Worm (Caenorhabditis elegans) whole organism, L4 larva: ENCODE data around the gene R10E11.9.

Experiments used
- F26F4.8 ChIP-seq: fragments of 200-800 bp; sonication (Bioruptor generic); conservative IDR thresholded peaks from 2 replicates; pipeline ENCODE4 v1.3.6; 2022; ENCODE audit warnings: missing genetic modification characterization, missing compliant biosample characterization
- F44E2.7 ChIP-seq: fragments of 200-800 bp; sonication (Bioruptor generic); IDR thresholded peaks from 2 replicates; pipeline ENCODE4 v2.1.2; 2022; ENCODE audit warnings: missing genetic modification characterization, missing compliant biosample characterization
- F49E8.2 ChIP-seq: sonication (generic microtip); optimal IDR thresholded peaks from 2 replicates; lab custom pipeline; 2016; ENCODE audit warnings: missing compliant biosample characterization, mild to moderate bottlenecking, missing genetic modification characterization, borderline replicate concordance
- T20F7.1 ChIP-seq: fragments of 200-800 bp; sonication (Bioruptor generic); optimal IDR thresholded peaks from 2 replicates; lab custom pipeline; 2018; ENCODE audit warnings: mild to moderate bottlenecking, missing genetic modification characterization, missing compliant biosample characterization
- Y5F2A.4 ChIP-seq: fragments of 200-800 bp; sonication (Bioruptor generic); optimal IDR thresholded peaks from 2 replicates; lab custom pipeline; 2018; ENCODE audit warnings: mild to moderate bottlenecking, missing genetic modification characterization, missing compliant biosample characterization
- Y75B8A.6 ChIP-seq: fragments of 200-800 bp; sonication (Bioruptor generic); IDR thresholded peaks from 2 replicates; pipeline ENCODE4 v1.3.6; 2022; ENCODE audit warnings: missing genetic modification reagents, missing genetic modification characterization, missing compliant biosample characterization
- ZK337.2 ChIP-seq: fragments of 200-800 bp; sonication (Bioruptor generic); IDR thresholded peaks from 2 replicates; pipeline ENCODE4 v1.3.6; 2022; ENCODE audit warnings: missing genetic modification reagents, missing genetic modification characterization, missing compliant biosample characterization
- ceh-20 ChIP-seq: fragments of 200-800 bp; sonication (Bioruptor generic); IDR thresholded peaks from 2 replicates; pipeline ENCODE4 v1.3.6; 2022; ENCODE audit warnings: missing genetic modification reagents, missing genetic modification characterization, missing compliant biosample characterization
- ceh-32 ChIP-seq: sonication (generic microtip); optimal IDR thresholded peaks from 2 replicates; lab custom pipeline; 2016; ENCODE audit warnings: mild to moderate bottlenecking, missing genetic modification characterization, missing compliant biosample characterization; ENCODE audit not compliant: poor library complexity
- ceh-82 ChIP-seq: sonication (generic microtip); optimal IDR thresholded peaks from 2 replicates; lab custom pipeline; 2017; ENCODE audit warnings: missing biosample characterization, missing genetic modification characterization
- ces-1 ChIP-seq: fragments of 150-350 bp; sonication (generic microtip); optimal IDR thresholded peaks from 4 replicates; lab custom pipeline; 2014; ENCODE audit warnings: missing biosample characterization, missing genetic modification reagents, missing genetic modification characterization
- daf-12 ChIP-seq: fragments of 150-350 bp; optimal IDR thresholded peaks from 2 replicates; lab custom pipeline; 2014; ENCODE audit warnings: missing biosample characterization, missing genetic modification reagents, missing genetic modification characterization
- daf-19 ChIP-seq: fragments of 200-800 bp; sonication (Bioruptor generic); conservative IDR thresholded peaks from 2 replicates; pipeline ENCODE4 v1.3.6; 2022; ENCODE audit warnings: missing genetic modification characterization, missing compliant biosample characterization
- dmd-6 ChIP-seq: fragments of 200-800 bp; sonication (Bioruptor generic); IDR thresholded peaks from 2 replicates; pipeline ENCODE4 v1.3.6; 2022; ENCODE audit warnings: missing genetic modification reagents, missing genetic modification characterization, missing compliant biosample characterization
- egl-27 ChIP-seq: sonication (generic microtip); optimal IDR thresholded peaks from 3 replicates; lab custom pipeline; 2017; ENCODE audit warnings: missing biosample characterization, missing genetic modification reagents, missing genetic modification characterization
- fkh-10 ChIP-seq: fragments of 150-350 bp; optimal IDR thresholded peaks from 2 replicates; lab custom pipeline; 2014; ENCODE audit warnings: missing biosample characterization, missing genetic modification reagents, missing genetic modification characterization
- hlh-30 ChIP-seq: sonication (generic microtip); optimal IDR thresholded peaks from 2 replicates; lab custom pipeline; 2017; ENCODE audit warnings: antibody characterized with exemption, mild to moderate bottlenecking, missing genetic modification characterization, missing compliant biosample characterization; ENCODE audit not compliant: insufficient read depth
- lin-1 ChIP-seq: fragments of 200-800 bp; sonication (Bioruptor generic); IDR thresholded peaks from 2 replicates; pipeline ENCODE4 v1.3.6; 2022; ENCODE audit warnings: missing genetic modification reagents, missing genetic modification characterization, missing compliant biosample characterization
- lin-38 ChIP-seq: fragments of 200-800 bp; sonication (Bioruptor generic); IDR thresholded peaks from 2 replicates; pipeline ENCODE4 v1.3.6; 2022; ENCODE audit warnings: missing genetic modification reagents, missing genetic modification characterization, missing compliant biosample characterization
- lin-39 ChIP-seq: fragments of 150-350 bp; optimal IDR thresholded peaks from 2 replicates; lab custom pipeline; 2014; ENCODE audit warnings: missing biosample characterization, missing genetic modification reagents, missing genetic modification characterization
- lir-3 ChIP-seq: sonication (generic microtip); optimal IDR thresholded peaks from 2 replicates; lab custom pipeline; 2016; ENCODE audit warnings: mild to moderate bottlenecking, missing genetic modification characterization, missing compliant biosample characterization
- lsy-2 ChIP-seq, 2 experiments: fragments of 150-350 bp in 1 of 2; sonication (generic microtip) in 1 of 2; optimal IDR thresholded peaks; 2 replicates each; lab custom pipeline; 2014 to 2017; ENCODE audit warnings: missing biosample characterization in 2 of 2, missing genetic modification characterization in 2 of 2
- mxl-3 ChIP-seq: fragments of 200-800 bp; sonication (Bioruptor generic); optimal IDR thresholded peaks from 2 replicates; lab custom pipeline; 2018; ENCODE audit warnings: mild to moderate bottlenecking, missing genetic modification characterization, missing compliant biosample characterization
- nhr-102 ChIP-seq: sonication (generic microtip); optimal IDR thresholded peaks from 2 replicates; lab custom pipeline; 2016; ENCODE audit warnings: mild to moderate bottlenecking, missing genetic modification characterization, moderate library complexity, missing compliant biosample characterization
- nhr-25 ChIP-seq: sonication (generic microtip); optimal IDR thresholded peaks from 2 replicates; lab custom pipeline; 2017; ENCODE audit warnings: missing genetic modification characterization, mild to moderate bottlenecking, missing compliant biosample characterization, antibody characterized with exemption, moderate library complexity, borderline replicate concordance; ENCODE audit not compliant: insufficient read depth
- nhr-42 ChIP-seq: fragments of 200-800 bp; sonication (Bioruptor generic); IDR thresholded peaks from 2 replicates; pipeline ENCODE4 v1.3.6; 2022; ENCODE audit warnings: missing genetic modification characterization, missing compliant biosample characterization
- nhr-48 ChIP-seq: sonication (generic microtip); optimal IDR thresholded peaks from 2 replicates; lab custom pipeline; 2016; ENCODE audit warnings: mild to moderate bottlenecking, missing genetic modification characterization, missing compliant biosample characterization
- nhr-6 ChIP-seq: fragments of 150-350 bp; optimal IDR thresholded peaks from 2 replicates; lab custom pipeline; 2014; ENCODE audit warnings: missing biosample characterization, missing genetic modification characterization
- nhr-77 ChIP-seq: fragments of 150-350 bp; optimal IDR thresholded peaks from 2 replicates; lab custom pipeline; 2014; ENCODE audit warnings: missing biosample characterization, missing genetic modification characterization
- pha-4 ChIP-seq, 2 experiments: fragments of 150-350 bp in 1 of 2; fragments of 200-800 bp in 1 of 2; sonication (Bioruptor generic) in 1 of 2; IDR thresholded peaks in 1 of 2; optimal IDR thresholded peaks in 1 of 2; 2 replicates each; pipeline versions ENCODE4 v1.3.6 to Lab custom; 2014 to 2022; ENCODE audit warnings: missing genetic modification characterization in 2 of 2, missing genetic modification reagents in 2 of 2, missing biosample characterization in 1 of 2, missing compliant biosample characterization in 1 of 2
- saeg-2 ChIP-seq: fragments of 200-800 bp; sonication (Bioruptor generic); IDR thresholded peaks from 2 replicates; pipeline ENCODE4 v1.3.6; 2022; ENCODE audit warnings: missing genetic modification reagents, missing genetic modification characterization, missing compliant biosample characterization
- skn-1 ChIP-seq: fragments of 150-350 bp; optimal IDR thresholded peaks from 2 replicates; lab custom pipeline; 2014; ENCODE audit warnings: missing biosample characterization, missing genetic modification characterization
- snpc-1.2 ChIP-seq: fragments of 200-800 bp; sonication (Bioruptor generic); IDR thresholded peaks from 2 replicates; pipeline ENCODE4 v1.3.6; 2022; ENCODE audit warnings: missing genetic modification reagents, missing genetic modification characterization, missing compliant biosample characterization
- tra-1 ChIP-seq: fragments of 200-800 bp; sonication (Bioruptor generic); IDR thresholded peaks from 2 replicates; pipeline ENCODE4 v1.3.6; 2022; ENCODE audit warnings: missing genetic modification reagents, missing genetic modification characterization, missing compliant biosample characterization
- unc-130 ChIP-seq: sonication (generic microtip); optimal IDR thresholded peaks from 2 replicates; lab custom pipeline; 2016; ENCODE audit warnings: missing genetic modification reagents, missing genetic modification characterization, missing compliant biosample characterization
- zag-1 ChIP-seq: fragments of 150-350 bp; optimal IDR thresholded peaks from 2 replicates; lab custom pipeline; 2014; ENCODE audit warnings: missing biosample characterization, missing genetic modification characterization
- zip-11 ChIP-seq: fragments of 200-800 bp; sonication (Bioruptor generic); IDR thresholded peaks from 2 replicates; pipeline ENCODE4 v1.3.6; 2022; ENCODE audit warnings: missing genetic modification characterization, missing compliant biosample characterization
- ztf-11 ChIP-seq: fragments of 150-350 bp; optimal IDR thresholded peaks from 2 replicates; lab custom pipeline; 2014; ENCODE audit warnings: missing biosample characterization, missing genetic modification characterization

The R10E11.9 gene

ce11 chrIII:9818763-9819162, 25.3 kb upstream of the R10E11.9 start, which contains the start of gene panl-3 (continued):
- no peak for TF ChIP-seq Y75B8A.6 (GFP tag; lab: Robert Waterston, UW)
- TF ChIP-seq tra-1 (GFP tag; lab: Robert Waterston, UW) = no peak
- TF ChIP-seq nhr-48 (tag; lab: Kevin White, UChicago) = no peak
- TF ChIP-seq zag-1 = no peak
- TF ChIP-seq daf-19 (GFP tag; lab: Robert Waterston, UW) = no peak
- no peak for TF ChIP-seq F26F4.8 (GFP tag; lab: Robert Waterston, UW)
- TF ChIP-seq pha-4 (GFP tag; IDR thresholded peaks at IDR 0.05; lab: Robert Waterston, UW) = no peak
- peak; percentile 16 for TF ChIP-seq pha-4 (tag; optimal IDR thresholded peaks at IDR 0.05; lab: Kevin White, UChicago)
- no peak for TF ChIP-seq daf-12 (tag; lab: Kevin White, UChicago)
- TF ChIP-seq Y5F2A.4 (GFP tag; lab: Kevin White, UChicago) = no peak
- no peak for TF ChIP-seq fkh-10 (GFP tag; lab: Kevin White, UChicago)
- TF ChIP-seq lir-3 (tag; lab: Kevin White, UChicago) = no peak
- TF ChIP-seq nhr-102 (tag; lab: Kevin White, UChicago) = no peak
- peak; percentile 33; the same call in 1 of the 2 replicates for TF ChIP-seq ceh-20 (GFP tag; lab: Robert Waterston, UW)
- TF ChIP-seq ZK337.2 (GFP tag; lab: Robert Waterston, UW) = no peak
- no peak for TF ChIP-seq F44E2.7 (GFP tag; lab: Robert Waterston, UW)
- TF ChIP-seq F49E8.2 (tag; lab: Kevin White, UChicago) = no peak
- TF ChIP-seq nhr-42 (GFP tag; lab: Robert Waterston, UW) = no peak
- no peak for TF ChIP-seq egl-27 (tag; lab: Kevin White, UChicago)
- TF ChIP-seq ztf-11 (tag; lab: Kevin White, UChicago) = no peak
- no peak for TF ChIP-seq skn-1 (tag; lab: Kevin White, UChicago)
- TF ChIP-seq saeg-2 (GFP tag; lab: Robert Waterston, UW) = no peak
- no peak for TF ChIP-seq ceh-32 (tag; lab: Kevin White, UChicago)
- TF ChIP-seq snpc-1.2 (GFP tag; lab: Robert Waterston, UW) = no peak
- peak; percentile 50 for TF ChIP-seq lin-38
- no peak for TF ChIP-seq ceh-82 (tag; lab: Kevin White, UChicago)
- no peak for TF ChIP-seq nhr-25 (tag; lab: Kevin White, UChicago)
- 0 out of 2 replicates have a peak, but pooled peaks have one; percentile 24 for TF ChIP-seq lin-1 (GFP tag; lab: Robert Waterston, UW)
- TF ChIP-seq unc-130 (GFP tag; lab: Kevin White, UChicago) = no peak
- no peak for TF ChIP-seq nhr-77 (tag; lab: Kevin White, UChicago)
- TF ChIP-seq mxl-3 (GFP tag; lab: Kevin White, UChicago) = peak; percentile 89
- TF ChIP-seq, all 104 proteins: peak for 25

- no peak for TF ChIP-seq ceh-20 (GFP tag; lab: Robert Waterston, UW)
- no peak for TF ChIP-seq tra-1 (GFP tag; lab: Robert Waterston, UW)
- no peak for TF ChIP-seq zip-11 (GFP tag; lab: Robert Waterston, UW)
- no peak for TF ChIP-seq fkh-10 (GFP tag; lab: Kevin White, UChicago)
- TF ChIP-seq unc-130 (GFP tag; lab: Kevin White, UChicago) = peak; percentile 34
- peak; percentile 23 for TF ChIP-seq T20F7.1
- TF ChIP-seq nhr-102 (tag; lab: Kevin White, UChicago) = no peak
- no peak for TF ChIP-seq nhr-6 (tag; lab: Kevin White, UChicago)
- TF ChIP-seq lsy-2 (tag; optimal IDR thresholded peaks at IDR 0.05; lab: Kevin White, UChicago) = peak in 1 of 2 experiments; percentile 79
- TF ChIP-seq nhr-48 (tag; lab: Kevin White, UChicago) = no peak
- TF ChIP-seq ces-1 (GFP tag; lab: Kevin White, UChicago) = no peak
- TF ChIP-seq hlh-30 = no peak
- no peak for TF ChIP-seq dmd-6
- no peak for TF ChIP-seq lin-39 (tag; lab: Kevin White, UChicago)
Observed at ce11 chrIII:9817894-9818293, 24.5 kb upstream of the R10E11.9 start.
